Worm (Caenorhabditis elegans) whole organism, early embryonic: ENCODE results near the gene B0348.2.

Source experiments
- B0310.2 ChIP-seq: sonication (generic microtip); optimal IDR thresholded peaks from 2 replicates; lab custom pipeline; 2016; ENCODE audit warnings: mild to moderate bottlenecking, missing genetic modification characterization, missing compliant biosample characterization
- F13C5.2 ChIP-seq: sonication (generic microtip); optimal IDR thresholded peaks from 2 replicates; lab custom pipeline; 2017; ENCODE audit warnings: mild to moderate bottlenecking, missing genetic modification characterization, inconsistent platforms, missing compliant biosample characterization
- aly-1 ChIP-seq: sonication (generic microtip); optimal IDR thresholded peaks from 2 replicates; lab custom pipeline; 2016; ENCODE audit warnings: missing genetic modification characterization, missing compliant biosample characterization
- ama-1 ChIP-seq: fragments of 150-350 bp; optimal IDR thresholded peaks from 2 replicates; lab custom pipeline; 2014
- ceh-13 ChIP-seq: fragments of 200-800 bp; sonication (Bioruptor generic); optimal IDR thresholded peaks from 2 replicates; lab custom pipeline; 2018; ENCODE audit warnings: mild to moderate bottlenecking, missing genetic modification characterization, missing compliant biosample characterization
- ceh-36 ChIP-seq: sonication (generic microtip); optimal IDR thresholded peaks from 2 replicates; lab custom pipeline; 2016; ENCODE audit warnings: missing genetic modification characterization, inconsistent platforms, missing compliant biosample characterization
- ets-7 ChIP-seq: sonication (generic microtip); optimal IDR thresholded peaks from 2 replicates; lab custom pipeline; 2016; ENCODE audit warnings: missing genotype, missing genetic modification characterization, missing compliant biosample characterization
- flt-1 ChIP-seq: fragments of 200-800 bp; sonication (Bioruptor generic); IDR thresholded peaks from 2 replicates; pipeline ENCODE4 v1.3.6; 2022; ENCODE audit warnings: missing genetic modification characterization, missing compliant biosample characterization
- hmbx-1 ChIP-seq: sonication (generic microtip); optimal IDR thresholded peaks from 2 replicates; lab custom pipeline; 2016; ENCODE audit warnings: mild to moderate bottlenecking, missing genetic modification characterization, missing compliant biosample characterization
- hmg-4 ChIP-seq: fragments of 200-800 bp; sonication (Bioruptor generic); optimal IDR thresholded peaks from 2 replicates; lab custom pipeline; 2018; ENCODE audit warnings: mild to moderate bottlenecking, missing genetic modification characterization, missing compliant biosample characterization
- hnd-1 ChIP-seq: sonication (generic microtip); optimal IDR thresholded peaks from 2 replicates; lab custom pipeline; 2016; ENCODE audit warnings: missing genetic modification characterization, missing compliant biosample characterization
- pes-1 ChIP-seq: fragments of 200-800 bp; sonication (Bioruptor generic); IDR thresholded peaks from 2 replicates; pipeline ENCODE4 v1.3.6; 2022; ENCODE audit warnings: missing genetic modification reagents, missing genetic modification characterization, missing compliant biosample characterization
- scrt-1 ChIP-seq: fragments of 200-800 bp; sonication (Bioruptor generic); IDR thresholded peaks from 2 replicates; pipeline ENCODE4 v1.3.6; 2022; ENCODE audit warnings: missing genetic modification characterization, missing compliant biosample characterization
- sea-1 ChIP-seq: fragments of 200-800 bp; sonication (Bioruptor generic); conservative IDR thresholded peaks from 2 replicates; pipeline ENCODE4 v1.3.6; 2022; ENCODE audit warnings: missing genetic modification characterization, missing compliant biosample characterization
- tbx-11 ChIP-seq: fragments of 200-800 bp; sonication (Bioruptor generic); IDR thresholded peaks from 2 replicates; pipeline ENCODE4 v1.3.6; 2022; ENCODE audit warnings: missing genetic modification characterization, missing compliant biosample characterization
- tbx-37 ChIP-seq: fragments of 200-800 bp; sonication (Bioruptor generic); conservative IDR thresholded peaks from 2 replicates; pipeline ENCODE4 v1.3.6; 2022; ENCODE audit warnings: missing genetic modification reagents, missing genetic modification characterization, missing compliant biosample characterization
- tra-4 ChIP-seq: sonication (generic microtip); optimal IDR thresholded peaks from 2 replicates; lab custom pipeline; 2017; ENCODE audit warnings: missing genetic modification characterization, missing compliant biosample characterization

The B0348.2 gene

DNA sequence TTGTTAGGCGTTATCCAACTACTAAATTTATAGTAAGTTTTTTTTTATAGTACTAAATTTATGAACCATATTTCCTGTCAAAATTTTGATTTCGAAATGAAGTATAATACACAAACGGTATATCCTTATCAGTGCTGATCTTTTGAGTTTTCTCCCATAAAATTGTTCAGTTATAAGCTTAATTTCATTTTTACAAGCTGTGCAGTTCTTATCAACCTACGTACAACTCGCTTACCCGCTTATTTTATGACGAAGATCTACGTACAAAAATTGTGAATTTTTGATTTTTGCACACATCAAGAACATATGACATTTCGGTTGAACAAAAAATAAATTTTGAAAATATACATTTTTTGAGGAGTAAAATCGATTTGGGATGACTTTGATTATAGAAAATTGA, 1.1 kb upstream of the B0348.2 start:
- no peak for TF ChIP-seq scrt-1 (GFP tag; lab: Robert Waterston, UW)
- no peak for TF ChIP-seq hmg-4 (GFP tag; lab: Kevin White, UChicago)
- no peak for TF ChIP-seq ets-7 (tag; lab: Kevin White, UChicago)
- no peak for TF ChIP-seq F13C5.2
- no peak for TF ChIP-seq pes-1
- TF ChIP-seq tbx-11 (GFP tag; lab: Robert Waterston, UW) = no peak
- no peak for TF ChIP-seq sea-1
- no peak for TF ChIP-seq hmbx-1 (tag; lab: Kevin White, UChicago)
- no peak for TF ChIP-seq flt-1 (GFP tag; lab: Robert Waterston, UW)
- no peak for TF ChIP-seq tra-4 (tag; lab: Kevin White, UChicago)
- TF ChIP-seq tbx-37 (GFP tag; lab: Robert Waterston, UW) = no peak
- no peak for TF ChIP-seq ceh-36 (tag; lab: Kevin White, UChicago)
- no peak for TF ChIP-seq ama-1 (lab: Kevin White, UChicago)
- no peak for TF ChIP-seq aly-1 (tag; lab: Kevin White, UChicago)
- no peak for TF ChIP-seq ceh-13 (GFP tag; lab: Kevin White, UChicago)
- TF ChIP-seq B0310.2 = no peak
- TF ChIP-seq hnd-1 (tag; lab: Kevin White, UChicago) = no peak

DNA sequence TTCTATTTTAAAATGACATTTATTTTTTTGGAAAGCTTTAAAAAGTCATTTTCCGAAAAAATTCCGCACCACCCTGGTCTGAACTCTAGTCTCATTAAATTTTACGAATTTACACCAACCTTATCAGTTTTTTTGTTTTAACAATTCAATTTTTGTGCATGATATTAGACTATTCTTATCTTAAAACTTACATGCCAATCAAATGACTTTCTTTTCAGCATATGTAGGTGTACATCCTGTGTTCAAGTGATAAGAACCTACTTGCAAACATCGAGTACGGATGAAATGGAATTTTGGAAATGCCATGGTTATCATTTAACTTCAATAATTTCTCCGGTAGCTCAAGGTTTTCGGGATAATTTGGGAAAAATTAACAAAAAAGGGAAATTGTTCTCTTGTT, 2.7 kb downstream of the B0348.2 start:
- TF ChIP-seq tra-4 (tag; lab: Kevin White, UChicago) = no peak

DNA sequence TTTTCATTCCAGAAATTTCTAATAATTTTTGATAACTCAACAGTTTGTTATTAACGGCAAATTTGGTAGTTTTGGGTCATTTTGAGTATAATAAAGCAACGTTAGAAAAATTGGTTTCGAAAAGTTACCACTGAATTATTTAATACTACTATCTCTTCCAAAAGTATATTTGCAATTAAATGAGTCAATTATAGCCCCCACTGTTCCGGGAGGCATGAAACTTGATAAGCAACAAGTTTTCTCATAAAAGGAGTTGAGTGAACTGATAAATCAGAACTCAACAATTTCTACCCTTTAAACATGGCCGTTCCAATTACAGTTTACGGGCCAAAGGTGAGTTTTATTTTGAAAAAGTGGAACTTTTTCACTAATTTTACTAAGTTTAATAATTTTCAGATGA, 3.5 kb downstream of the B0348.2 start, which contains the start of gene B0348.1:
TSS of gene B0348.1 (plus strand) at position 301 of the 400 bp plus-strand sequence.
- no peak for TF ChIP-seq tbx-37 (GFP tag; lab: Robert Waterston, UW)
- TF ChIP-seq tra-4 (tag; lab: Kevin White, UChicago) = no peak
- TF ChIP-seq F13C5.2 = no peak
- no peak for TF ChIP-seq ceh-13 (GFP tag; lab: Kevin White, UChicago)
- no peak for TF ChIP-seq ama-1 (lab: Kevin White, UChicago)
- no peak for TF ChIP-seq hmg-4 (GFP tag; lab: Kevin White, UChicago)
- no peak for TF ChIP-seq B0310.2
- TF ChIP-seq sea-1 = no peak
- TF ChIP-seq ceh-36 (tag; lab: Kevin White, UChicago) = no peak
- TF ChIP-seq ets-7 (tag; lab: Kevin White, UChicago) = no peak
- TF ChIP-seq flt-1 (GFP tag; lab: Robert Waterston, UW) = no peak
- no peak for TF ChIP-seq scrt-1 (GFP tag; lab: Robert Waterston, UW)
- TF ChIP-seq tbx-11 (GFP tag; lab: Robert Waterston, UW) = no peak

DNA sequence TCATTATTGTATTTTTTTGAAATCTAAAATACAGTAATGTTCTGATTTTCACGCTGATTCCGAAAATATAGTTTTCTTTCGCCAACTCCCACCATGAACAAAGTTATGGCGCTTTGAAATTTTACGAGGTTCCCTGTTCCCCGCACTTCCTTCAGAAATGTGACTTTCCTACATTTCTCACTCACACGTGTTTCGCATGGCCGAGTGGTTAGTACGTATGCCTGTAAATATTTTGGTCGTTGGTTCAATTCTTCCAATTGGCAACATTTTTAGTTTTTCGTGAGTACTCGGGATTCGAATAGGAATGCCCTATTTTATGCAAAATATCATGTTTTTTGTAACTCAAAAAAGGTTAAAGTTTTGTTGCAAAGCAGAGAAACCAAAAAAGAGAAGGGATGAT, 8.2 kb downstream of the B0348.2 start:
- TF ChIP-seq ceh-36 (tag; lab: Kevin White, UChicago) (peak; percentile 71), ets-7 (tag; lab: Kevin White, UChicago) (peak; percentile 72), tbx-37 (GFP tag; lab: Robert Waterston, UW) (peak; percentile 73), B0310.2 (peak; percentile 51), aly-1 (tag; lab: Kevin White, UChicago) (peak; percentile 70), scrt-1 (GFP tag; lab: Robert Waterston, UW) (peak; percentile 82), sea-1 (peak; percentile 73; the same call in 1 of the 2 replicates), hmg-4 (GFP tag; lab: Kevin White, UChicago) (peak; percentile 75), ama-1 (lab: Kevin White, UChicago) (no peak), ceh-13 (GFP tag; lab: Kevin White, UChicago) (peak; percentile 60), tra-4 (tag; lab: Kevin White, UChicago) (no peak), pes-1 (peak; percentile 75), hnd-1 (tag; lab: Kevin White, UChicago) (peak; percentile 52), flt-1 (GFP tag; lab: Robert Waterston, UW) (peak; percentile 75; the same call in 1 of the 2 replicates), hmbx-1 (tag; lab: Kevin White, UChicago) (no peak), tbx-11 (GFP tag; lab: Robert Waterston, UW) (peak; percentile 77), F13C5.2 (peak; percentile 65)

DNA sequence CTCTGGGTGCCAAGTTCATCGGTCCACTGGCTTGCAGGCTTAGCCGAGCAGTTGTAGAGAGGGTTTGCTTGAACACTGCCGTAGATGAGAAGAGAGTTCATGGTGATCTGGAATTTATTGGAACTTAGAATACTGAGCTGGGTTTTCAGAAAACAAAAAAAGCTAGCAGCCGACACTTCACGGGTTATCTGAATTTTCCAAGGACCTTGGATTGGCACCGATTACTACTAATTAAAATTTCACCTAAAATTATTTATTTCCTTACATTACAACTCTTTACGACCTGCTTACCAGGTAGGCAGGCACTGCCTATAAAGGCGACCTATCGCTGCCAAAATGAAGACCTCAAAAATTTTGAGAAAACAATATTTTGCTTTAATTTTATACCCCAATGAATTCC, 10.8 kb downstream of the B0348.2 start, which contains the start of gene srt-52:
TSS of gene srt-52 (minus strand) at position 101 of the 400 bp plus-strand sequence.
- no peak for TF ChIP-seq sea-1
- no peak for TF ChIP-seq pes-1
- TF ChIP-seq tbx-11 (GFP tag; lab: Robert Waterston, UW) = no peak
- no peak for TF ChIP-seq ceh-13 (GFP tag; lab: Kevin White, UChicago)
- TF ChIP-seq scrt-1 (GFP tag; lab: Robert Waterston, UW) = no peak
- no peak for TF ChIP-seq ama-1 (lab: Kevin White, UChicago)
- no peak for TF ChIP-seq hnd-1 (tag; lab: Kevin White, UChicago)
- TF ChIP-seq tra-4 (tag; lab: Kevin White, UChicago) = no peak
- TF ChIP-seq B0310.2 = no peak
- no peak for TF ChIP-seq flt-1 (GFP tag; lab: Robert Waterston, UW)
- no peak for TF ChIP-seq aly-1 (tag; lab: Kevin White, UChicago)

DNA sequence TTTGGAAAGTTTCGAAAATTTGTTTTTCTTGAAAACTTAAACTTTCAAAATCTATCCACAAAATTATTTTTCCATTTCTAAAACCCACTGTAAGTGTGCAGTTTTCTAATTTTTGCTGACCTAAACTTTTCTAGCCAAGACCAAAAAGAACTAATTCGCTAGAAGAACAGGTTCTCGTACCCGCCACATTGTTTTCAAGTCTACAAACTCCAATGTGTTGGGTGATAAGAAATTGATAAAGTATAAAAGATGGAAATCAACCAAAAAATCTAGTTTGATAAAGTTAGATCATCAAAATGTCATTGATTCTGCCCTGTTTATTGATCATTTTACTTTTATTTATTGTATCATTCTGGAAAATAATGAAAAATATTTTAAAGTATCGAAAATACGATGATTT, 13.9 kb downstream of the B0348.2 start, which contains the start of gene cyp-29A3:
TSS of gene cyp-29A3 (plus strand) at position 269 of the 400 bp plus-strand sequence.
- no peak for TF ChIP-seq pes-1
- TF ChIP-seq ama-1 (lab: Kevin White, UChicago) = no peak

DNA sequence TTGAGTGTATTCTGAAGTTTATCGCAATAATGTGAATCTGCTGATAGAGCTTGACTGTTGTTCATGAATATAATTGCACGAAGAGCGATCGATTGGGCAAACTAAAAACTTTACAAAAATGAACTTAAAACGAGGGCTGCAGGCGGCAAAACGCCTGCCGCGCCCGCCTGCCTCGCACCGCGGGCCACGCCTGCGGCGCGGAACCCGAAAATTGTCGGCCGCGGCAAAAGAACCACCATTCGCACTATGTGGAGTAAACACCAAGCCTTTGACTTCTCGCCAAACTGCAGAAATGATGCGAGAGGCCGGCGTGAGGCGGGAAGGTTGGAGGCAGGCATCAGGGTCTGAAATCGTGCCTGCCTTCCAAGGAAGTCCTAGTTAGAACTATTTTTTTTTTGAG, 18.8 kb downstream of the B0348.2 start:
- no peak for TF ChIP-seq tra-4 (tag; lab: Kevin White, UChicago)
- no peak for TF ChIP-seq F13C5.2
- no peak for TF ChIP-seq tbx-37 (GFP tag; lab: Robert Waterston, UW)
- no peak for TF ChIP-seq tbx-11 (GFP tag; lab: Robert Waterston, UW)
- no peak for TF ChIP-seq flt-1 (GFP tag; lab: Robert Waterston, UW)
- no peak for TF ChIP-seq aly-1 (tag; lab: Kevin White, UChicago)
- no peak for TF ChIP-seq hnd-1 (tag; lab: Kevin White, UChicago)
- no peak for TF ChIP-seq sea-1
- no peak for TF ChIP-seq ets-7 (tag; lab: Kevin White, UChicago)
